Fruit fly (Drosophila melanogaster) Kc167 (cell line): ENCODE results near the gene CG34434.

Experiments used
- Myc ChIP-seq: fragments of >200 bp; optimal IDR thresholded peaks from 2 replicates; lab custom pipeline; 2017; ENCODE audit warnings: missing external identifiers
- Sin3A ChIP-seq: fragments of >200 bp; optimal IDR thresholded peaks from 2 replicates; lab custom pipeline; 2018; ENCODE audit warnings: missing external identifiers
- h ChIP-seq: fragments of >200 bp; optimal IDR thresholded peaks from 3 replicates; lab custom pipeline; 2018; ENCODE audit warnings: missing external identifiers
- insv ChIP-seq: fragments of >200 bp; optimal IDR thresholded peaks from 3 replicates; lab custom pipeline; 2018; ENCODE audit warnings: missing external identifiers
- psq ChIP-seq: fragments of >200 bp; optimal IDR thresholded peaks from 2 replicates; lab custom pipeline; 2017; ENCODE audit warnings: missing external identifiers
- ttk ChIP-seq: sonication (Bioruptor generic); optimal IDR thresholded peaks from 2 replicates; lab custom pipeline; 2017; ENCODE audit warnings: missing external identifiers

DNA sequence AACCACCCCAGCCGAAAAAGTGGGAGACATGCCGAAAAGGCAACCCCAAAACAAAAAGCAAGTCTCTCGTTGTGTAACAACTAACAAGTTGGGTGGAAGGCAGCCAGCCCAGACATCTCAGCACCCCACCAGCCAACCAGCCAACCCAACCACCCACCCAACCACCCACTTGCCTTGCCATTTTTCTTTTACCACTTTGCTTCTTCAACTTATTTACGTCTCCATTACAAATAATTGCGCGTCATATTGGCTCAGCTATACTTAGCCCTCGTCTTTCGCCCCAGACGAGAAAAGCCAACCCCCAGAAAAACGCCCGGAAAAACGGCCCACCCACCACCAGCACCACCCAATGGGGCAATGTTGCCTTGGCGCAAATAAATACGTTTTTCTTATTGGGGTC is 13.9 kb downstream of the CG34434 start:
- no peak for TF ChIP-seq Sin3A
- TF ChIP-seq psq (lab: Kevin White, UChicago) = no peak
- no peak for TF ChIP-seq h
- TF ChIP-seq Myc (lab: Kevin White, UChicago) = no peak
- TF ChIP-seq ttk (lab: Kevin White, UChicago) = no peak
- no peak for TF ChIP-seq insv (lab: Kevin White, UChicago)
